Fruit fly (Drosophila melanogaster) whole organism, embryonic: ENCODE measurements around the gene CG7156.

Source experiments
- CG1024 ChIP-seq: fragments of 200-800 bp; sonication (Bioruptor generic); IDR thresholded peaks from 2 replicates; pipeline ENCODE4 v1.3.6; 2022; ENCODE audit warnings: missing biosample characterization, missing genetic modification characterization
- CG10431 ChIP-seq: fragments of 200-800 bp; sonication (Bioruptor generic); optimal IDR thresholded peaks from 3 replicates; lab custom pipeline; 2018; ENCODE audit warnings: missing biosample characterization, mild to moderate bottlenecking, missing genetic modification characterization
- CG11504 ChIP-seq: fragments of 200-800 bp; sonication (Bioruptor generic); optimal IDR thresholded peaks from 3 replicates; lab custom pipeline; 2019; ENCODE audit warnings: missing biosample characterization, mild to moderate bottlenecking, missing genetic modification characterization, moderate library complexity
- CG12391 ChIP-seq: fragments of 200-800 bp; sonication (Bioruptor generic); optimal IDR thresholded peaks from 3 replicates; lab custom pipeline; 2018; ENCODE audit warnings: missing biosample characterization, mild to moderate bottlenecking, missing genetic modification characterization, moderate library complexity
- CG12942 ChIP-seq: fragments of 200-800 bp; sonication (Bioruptor generic); optimal IDR thresholded peaks from 3 replicates; lab custom pipeline; 2016; ENCODE audit warnings: missing biosample characterization, missing genetic modification characterization
- CG13894 ChIP-seq: fragments of 200-800 bp; sonication (Bioruptor generic); optimal IDR thresholded peaks from 3 replicates; lab custom pipeline; 2018; ENCODE audit warnings: missing biosample characterization, mild to moderate bottlenecking, missing genetic modification characterization, moderate library complexity
- CG14710 ChIP-seq: fragments of 200-800 bp; sonication (Bioruptor generic); optimal IDR thresholded peaks from 3 replicates; lab custom pipeline; 2019; ENCODE audit warnings: missing biosample characterization, mild to moderate bottlenecking, missing genetic modification characterization, moderate library complexity
- CG14860 ChIP-seq: fragments of 200-800 bp; sonication (Bioruptor generic); IDR thresholded peaks from 3 replicates; pipeline ENCODE4 v1.3.6; 2022; ENCODE audit warnings: missing biosample characterization, missing genetic modification characterization; ENCODE audit not compliant: partially characterized antibody
- CG1529 ChIP-seq: fragments of 200-800 bp; sonication (Bioruptor generic); optimal IDR thresholded peaks from 3 replicates; lab custom pipeline; 2018; ENCODE audit warnings: missing biosample characterization, missing genetic modification characterization
- CG15514 ChIP-seq: fragments of 200-800 bp; sonication (Bioruptor generic); optimal IDR thresholded peaks from 3 replicates; lab custom pipeline; 2017; ENCODE audit warnings: missing biosample characterization, missing genetic modification characterization, mild to moderate bottlenecking, moderate library complexity, missing genetic modification reagents
- CG15696 ChIP-seq: fragments of 200-800 bp; sonication (Bioruptor generic); optimal IDR thresholded peaks from 2 replicates; lab custom pipeline; 2019; ENCODE audit warnings: missing biosample characterization, mild to moderate bottlenecking, missing genetic modification characterization, moderate library complexity
- CG17829 ChIP-seq: fragments of 200-800 bp; optimal IDR thresholded peaks from 2 replicates; lab custom pipeline; 2019; ENCODE audit warnings: missing biosample characterization, mild to moderate bottlenecking, missing genetic modification characterization, moderate library complexity
- CG1832 ChIP-seq: fragments of 200-800 bp; sonication (Bioruptor generic); optimal IDR thresholded peaks from 2 replicates; lab custom pipeline; 2017; ENCODE audit warnings: missing biosample characterization, mild to moderate bottlenecking, missing genetic modification characterization, inconsistent platforms
- CG18619 ChIP-seq: fragments of 200-800 bp; sonication (Bioruptor generic); optimal IDR thresholded peaks from 3 replicates; lab custom pipeline; 2017; ENCODE audit warnings: missing biosample characterization, mild to moderate bottlenecking, missing genetic modification characterization
- CG2712 ChIP-seq: fragments of 200-800 bp; optimal IDR thresholded peaks from 3 replicates; lab custom pipeline; 2019; ENCODE audit warnings: missing biosample characterization, mild to moderate bottlenecking, missing genetic modification characterization, moderate library complexity
- CG32532 ChIP-seq: fragments of 200-800 bp; sonication (Bioruptor generic); IDR thresholded peaks from 2 replicates; pipeline ENCODE4 v1.3.6; 2022; ENCODE audit warnings: missing biosample characterization, missing genetic modification characterization
- CG42726 ChIP-seq: fragments of 200-800 bp; sonication (Bioruptor generic); IDR thresholded peaks from 2 replicates; pipeline ENCODE4 v1.3.6; 2022; ENCODE audit warnings: missing biosample characterization, missing genetic modification characterization; ENCODE audit not compliant: partially characterized antibody
- CG5180 ChIP-seq: fragments of 200-800 bp; sonication (Bioruptor generic); optimal IDR thresholded peaks from 3 replicates; lab custom pipeline; 2017; ENCODE audit warnings: missing biosample characterization, missing genetic modification characterization, mild to moderate bottlenecking, moderate library complexity, missing genetic modification reagents
- CG7357 ChIP-seq: fragments of 200-800 bp; sonication (Bioruptor generic); IDR thresholded peaks from 3 replicates; pipeline ENCODE4 v1.3.6; 2022; ENCODE audit warnings: missing biosample characterization, missing genetic modification characterization
- CG7839 ChIP-seq: fragments of 200-800 bp; sonication (Bioruptor generic); optimal IDR thresholded peaks from 3 replicates; lab custom pipeline; 2018; ENCODE audit warnings: missing biosample characterization, mild to moderate bottlenecking, missing genetic modification characterization, moderate library complexity
- CG9437 ChIP-seq: fragments of 200-800 bp; sonication (Bioruptor generic); optimal IDR thresholded peaks from 2 replicates; lab custom pipeline; 2018; ENCODE audit warnings: missing biosample characterization, mild to moderate bottlenecking, missing genetic modification characterization
- Chrac-16 ChIP-seq: fragments of 200-800 bp; sonication (Bioruptor generic); optimal IDR thresholded peaks from 3 replicates; lab custom pipeline; 2016; ENCODE audit warnings: missing biosample characterization, missing genetic modification characterization
- Dp ChIP-seq: fragments of 200-800 bp; sonication (Bioruptor generic); optimal IDR thresholded peaks from 2 replicates; lab custom pipeline; 2018; ENCODE audit warnings: missing biosample characterization, mild to moderate bottlenecking, missing genetic modification characterization, moderate library complexity
- Hr78 ChIP-seq, 2 experiments: fragments of 200-800 bp in 1 of 2; fragments of >200 bp in 1 of 2; sonication (Bioruptor generic) in 1 of 2; optimal IDR thresholded peaks; 2 replicates each; lab custom pipeline; 2017 to 2019; ENCODE audit warnings: missing biosample characterization in 2 of 2, missing genetic modification characterization in 2 of 2, mild to moderate bottlenecking in 1 of 2, moderate library complexity in 1 of 2
- MESR4 ChIP-seq: fragments of 200-800 bp; sonication (Bioruptor generic); optimal IDR thresholded peaks from 2 replicates; lab custom pipeline; 2018; ENCODE audit warnings: missing biosample characterization, mild to moderate bottlenecking, missing genetic modification characterization, moderate library complexity
- NC2α ChIP-seq: fragments of 200-800 bp; sonication (Bioruptor generic); optimal IDR thresholded peaks from 2 replicates; lab custom pipeline; 2016; ENCODE audit warnings: missing biosample characterization, missing genetic modification characterization
- NK7.1 ChIP-seq: fragments of 200-800 bp; sonication (Bioruptor generic); optimal IDR thresholded peaks from 3 replicates; lab custom pipeline; 2016; ENCODE audit warnings: missing biosample characterization, missing genetic modification characterization
- Oli ChIP-seq: fragments of 200-800 bp; sonication (Bioruptor generic); optimal IDR thresholded peaks from 2 replicates; lab custom pipeline; 2018; ENCODE audit warnings: missing biosample characterization, mild to moderate bottlenecking, missing genetic modification characterization, moderate library complexity
- Opbp ChIP-seq: fragments of 200-800 bp; sonication (Bioruptor generic); IDR thresholded peaks from 3 replicates; pipeline ENCODE4 v1.3.6; 2022; ENCODE audit warnings: missing biosample characterization, missing genetic modification characterization; ENCODE audit not compliant: partially characterized antibody
- PHDP ChIP-seq: fragments of 200-800 bp; sonication (Bioruptor generic); optimal IDR thresholded peaks from 3 replicates; lab custom pipeline; 2018; ENCODE audit warnings: missing biosample characterization, mild to moderate bottlenecking, missing genetic modification characterization, moderate library complexity
- Pdp1 ChIP-seq, 2 experiments: fragments of 200-800 bp; sonication (Bioruptor generic); optimal IDR thresholded peaks; 3 replicates each; lab custom pipeline; 2016; ENCODE audit warnings: missing biosample characterization in 2 of 2, missing genetic modification characterization in 2 of 2, mild to moderate bottlenecking in 1 of 2, moderate library complexity in 1 of 2
- YL-1 ChIP-seq: fragments of 200-800 bp; sonication (Bioruptor generic); optimal IDR thresholded peaks from 3 replicates; lab custom pipeline; 2017; ENCODE audit warnings: missing biosample characterization, mild to moderate bottlenecking, missing genetic modification characterization
- az2 ChIP-seq: fragments of 200-800 bp; sonication (Bioruptor generic); optimal IDR thresholded peaks from 3 replicates; lab custom pipeline; 2016; ENCODE audit warnings: missing biosample characterization, missing genetic modification characterization
- cad ChIP-seq: fragments of >200 bp; optimal IDR thresholded peaks from 2 replicates; lab custom pipeline; 2017; ENCODE audit warnings: missing biosample characterization, missing genetic modification characterization
- chinmo ChIP-seq: fragments of 200-800 bp; sonication (Bioruptor generic); IDR thresholded peaks from 4 replicates; pipeline ENCODE4 v1.3.6; 2022; ENCODE audit warnings: missing biosample characterization, missing genetic modification characterization; ENCODE audit not compliant: partially characterized antibody
- chm ChIP-seq: fragments of 200-800 bp; sonication (Bioruptor generic); IDR thresholded peaks from 2 replicates; pipeline ENCODE4 v1.3.6; 2022; ENCODE audit warnings: missing biosample characterization, missing genetic modification characterization
- ci ChIP-seq: fragments of 200-800 bp; sonication (Bioruptor generic); IDR thresholded peaks from 3 replicates; pipeline ENCODE4 v1.3.6; 2022; ENCODE audit warnings: missing biosample characterization, missing genetic modification characterization
- dimm ChIP-seq: fragments of 200-800 bp; sonication (Bioruptor generic); IDR thresholded peaks from 2 replicates; pipeline ENCODE4 v1.3.6; 2022; ENCODE audit warnings: missing biosample characterization, missing genetic modification characterization
- disco-r ChIP-seq: fragments of 200-800 bp; sonication (Bioruptor generic); optimal IDR thresholded peaks from 2 replicates; lab custom pipeline; 2016; ENCODE audit warnings: missing biosample characterization, missing genetic modification characterization
- dmrt11E ChIP-seq: fragments of 200-800 bp; sonication (Bioruptor generic); optimal IDR thresholded peaks from 3 replicates; lab custom pipeline; 2018; ENCODE audit warnings: missing biosample characterization, mild to moderate bottlenecking, missing genetic modification characterization, moderate library complexity
- fd3F ChIP-seq: fragments of 200-800 bp; sonication (Bioruptor generic); optimal IDR thresholded peaks from 2 replicates; lab custom pipeline; 2018; ENCODE audit warnings: missing biosample characterization, mild to moderate bottlenecking, missing genetic modification characterization, moderate library complexity
- her ChIP-seq: fragments of 200-800 bp; sonication (Bioruptor generic); optimal IDR thresholded peaks from 2 replicates; lab custom pipeline; 2016; ENCODE audit warnings: missing biosample characterization, missing genetic modification characterization
- jumu ChIP-seq: fragments of 200-800 bp; sonication (Bioruptor generic); optimal IDR thresholded peaks from 3 replicates; lab custom pipeline; 2016; ENCODE audit warnings: missing biosample characterization, missing genetic modification characterization
- lmd ChIP-seq: fragments of 200-800 bp; sonication (Bioruptor generic); IDR thresholded peaks from 2 replicates; pipeline ENCODE4 v1.3.6; 2022; ENCODE audit warnings: missing biosample characterization, missing genetic modification characterization
- oc ChIP-seq: fragments of 200-800 bp; sonication (Bioruptor generic); optimal IDR thresholded peaks from 2 replicates; lab custom pipeline; 2018; ENCODE audit warnings: missing biosample characterization, mild to moderate bottlenecking, missing genetic modification characterization, moderate library complexity
- onecut ChIP-seq: fragments of 200-800 bp; sonication (Bioruptor generic); IDR thresholded peaks from 2 replicates; pipeline ENCODE4 v1.3.6; 2022; ENCODE audit warnings: missing biosample characterization, missing genetic modification characterization
- sens-2 ChIP-seq: fragments of 200-800 bp; sonication (Bioruptor generic); IDR thresholded peaks from 2 replicates; pipeline ENCODE4 v1.3.6; 2022; ENCODE audit warnings: missing biosample characterization, missing genetic modification characterization
- seq ChIP-seq: fragments of 200-800 bp; sonication (Bioruptor generic); IDR thresholded peaks from 2 replicates; pipeline ENCODE4 v1.3.6; 2022; ENCODE audit warnings: missing biosample characterization, missing genetic modification characterization
- stwl ChIP-seq: fragments of 200-800 bp; sonication (Bioruptor generic); optimal IDR thresholded peaks from 3 replicates; lab custom pipeline; 2018; ENCODE audit warnings: missing biosample characterization, mild to moderate bottlenecking, missing genetic modification characterization, moderate library complexity
- twi ChIP-seq: fragments of 200-800 bp; optimal IDR thresholded peaks from 2 replicates; lab custom pipeline; 2019; ENCODE audit warnings: missing biosample characterization, mild to moderate bottlenecking, missing genetic modification characterization, moderate library complexity

CG7156 gene

dm6 chr3R:18283441-18283840 lies 41.5 kb upstream of the CG7156 start, which contains the start of the genes CG14312 and CG8064 (continued):
- no peak for TF ChIP-seq Hr78 (GFP tag; optimal IDR thresholded peaks at IDR 0.05; lab: Kevin White, UChicago)
- no peak for TF ChIP-seq NC2α
- TF ChIP-seq her (GFP tag; lab: Kevin White, UChicago), result peak; percentile 12
- no peak for TF ChIP-seq CG18619
- TF ChIP-seq cad (GFP tag; lab: Kevin White, UChicago), result no peak
- TF ChIP-seq chinmo (GFP tag; lab: Robert Waterston, UW), result 0 out of 4 replicates have a peak, but pooled peaks have one; percentile 21
- TF ChIP-seq CG14710 (tag; lab: Kevin White, UChicago), result peak; percentile 32
- TF ChIP-seq oc (tag; lab: Kevin White, UChicago), result no peak
- TF ChIP-seq CG42726, result peak; percentile 13; the same call in 1 of the 2 replicates
- no peak for TF ChIP-seq CG2712 (tag; lab: Kevin White, UChicago)
- TF ChIP-seq stwl (tag; lab: Kevin White, UChicago), result peak; percentile 73
- TF ChIP-seq twi (tag; lab: Kevin White, UChicago), result no peak
- no peak for TF ChIP-seq CG32532
- TF ChIP-seq CG17829 (tag; lab: Kevin White, UChicago), result peak; percentile 21
- no peak for TF ChIP-seq CG12942 (GFP tag; lab: Kevin White, UChicago)
- peak; percentile 81 for TF ChIP-seq Dp (GFP tag; lab: Kevin White, UChicago)
- peak; percentile 93 for TF ChIP-seq CG15514 (GFP tag; lab: Kevin White, UChicago)
- TF ChIP-seq CG10431, result no peak
- no peak for TF ChIP-seq CG11504 (tag; lab: Kevin White, UChicago)
- TF ChIP-seq CG1024 (GFP tag; lab: Robert Waterston, UW), result no peak
- TF ChIP-seq az2 (GFP tag; lab: Kevin White, UChicago), result no peak
- TF ChIP-seq CG13894 (tag; lab: Kevin White, UChicago), result no peak
- no peak for TF ChIP-seq CG15696
- no peak for TF ChIP-seq NK7.1 (GFP tag; lab: Kevin White, UChicago)
- TF ChIP-seq dmrt11E, result no peak
- peak; percentile 44; the same call in 1 of the 2 replicates for TF ChIP-seq seq
- TF ChIP-seq disco-r (GFP tag; lab: Kevin White, UChicago), result no peak
- peak; percentile 93 for TF ChIP-seq YL-1 (GFP tag; lab: Kevin White, UChicago)
- TF ChIP-seq CG1529, result no peak
- no peak for TF ChIP-seq CG5180 (GFP tag; lab: Kevin White, UChicago)
- no peak for TF ChIP-seq Chrac-16 (GFP tag; lab: Kevin White, UChicago)
- TF ChIP-seq PHDP (tag; lab: Kevin White, UChicago), result no peak
- peak; percentile 48 for TF ChIP-seq onecut (GFP tag; lab: Robert Waterston, UW)
- no peak for TF ChIP-seq dimm (GFP tag; lab: Robert Waterston, UW)
- peak; percentile 62 for TF ChIP-seq MESR4
- no peak for TF ChIP-seq CG12391 (tag; lab: Kevin White, UChicago)
- TF ChIP-seq CG14860 (GFP tag; lab: Robert Waterston, UW), result 0 out of 3 replicates have a peak, but pooled peaks have one; percentile 10
- no peak for TF ChIP-seq sens-2 (GFP tag; lab: Robert Waterston, UW)
- TF ChIP-seq CG1832, result no peak
- no peak for TF ChIP-seq CG9437 (GFP tag; lab: Kevin White, UChicago)
- no peak for TF ChIP-seq CG7839
- TF ChIP-seq fd3F (GFP tag; lab: Kevin White, UChicago), result no peak
- TF ChIP-seq chm (GFP tag; lab: Robert Waterston, UW), result no peak
- no peak for TF ChIP-seq CG7357 (GFP tag; lab: Robert Waterston, UW)
- TF ChIP-seq Pdp1 (GFP tag; optimal IDR thresholded peaks at IDR 0.05; lab: Kevin White, UChicago), result no peak
- TF ChIP-seq Oli (tag; lab: Kevin White, UChicago), result no peak
- no peak for TF ChIP-seq jumu (GFP tag; lab: Kevin White, UChicago)
- TF ChIP-seq ci (GFP tag; lab: Robert Waterston, UW), result no peak
- no peak for TF ChIP-seq lmd (GFP tag; lab: Robert Waterston, UW)
- peak; percentile 75 for TF ChIP-seq Opbp (GFP tag; lab: Robert Waterston, UW)
